Worm (Caenorhabditis elegans) whole organism, young adult: ENCODE data around the gene F46B6.13.

Experiments
- C06A6.2 ChIP-seq: fragments of 200-800 bp; sonication (Bioruptor generic); conservative IDR thresholded peaks from 2 replicates; pipeline ENCODE4 v1.3.6; 2022; ENCODE audit warnings: missing genetic modification characterization, missing compliant biosample characterization
- C17E4.6 ChIP-seq: fragments of 200-800 bp; sonication (Bioruptor generic); IDR thresholded peaks from 2 replicates; pipeline ENCODE4 v1.3.6; 2022; ENCODE audit warnings: missing genetic modification reagents, missing genetic modification characterization, missing compliant biosample characterization
- F10E7.11 ChIP-seq: sonication (generic microtip); optimal IDR thresholded peaks from 2 replicates; lab custom pipeline; 2017; ENCODE audit warnings: mild to moderate bottlenecking, missing genetic modification characterization, moderate library complexity, missing compliant biosample characterization
- F22D6.2 ChIP-seq: sonication (generic microtip); optimal IDR thresholded peaks from 2 replicates; lab custom pipeline; 2016; ENCODE audit warnings: mild to moderate bottlenecking, missing genetic modification characterization, missing compliant biosample characterization
- F37B4.10 ChIP-seq: fragments of 200-800 bp; sonication (Bioruptor generic); IDR thresholded peaks from 2 replicates; pipeline ENCODE4 v1.3.6; 2022; ENCODE audit warnings: missing genetic modification characterization, missing compliant biosample characterization
- F49E8.2 ChIP-seq: sonication (generic microtip); optimal IDR thresholded peaks from 3 replicates; lab custom pipeline; 2017; ENCODE audit warnings: missing genetic modification characterization, mild to moderate bottlenecking, missing compliant biosample characterization, antibody characterized with exemption, moderate library complexity; ENCODE audit not compliant: insufficient read depth
- F55B11.4 ChIP-seq: sonication (generic microtip); optimal IDR thresholded peaks from 2 replicates; lab custom pipeline; 2016; ENCODE audit warnings: missing compliant biosample characterization, missing genetic modification characterization, borderline replicate concordance; ENCODE audit not compliant: insufficient read depth
- F57C9.4 ChIP-seq: sonication (generic microtip); optimal IDR thresholded peaks from 2 replicates; lab custom pipeline; 2017; ENCODE audit warnings: mild to moderate bottlenecking, missing genetic modification characterization, missing compliant biosample characterization
- T26A5.8 ChIP-seq: sonication (generic microtip); optimal IDR thresholded peaks from 2 replicates; lab custom pipeline; 2016; ENCODE audit warnings: missing genetic modification characterization, missing compliant biosample characterization
- ZK185.1 ChIP-seq: sonication (generic microtip); optimal IDR thresholded peaks from 2 replicates; lab custom pipeline; 2016; ENCODE audit warnings: mild to moderate bottlenecking, missing genetic modification characterization, missing compliant biosample characterization; ENCODE audit not compliant: poor library complexity, severe bottlenecking
- akir-1 ChIP-seq: fragments of 200-800 bp; sonication (Bioruptor generic); optimal IDR thresholded peaks from 2 replicates; lab custom pipeline; 2018; ENCODE audit warnings: mild to moderate bottlenecking, missing genetic modification characterization, moderate library complexity, missing compliant biosample characterization
- aptf-2 ChIP-seq: fragments of 200-800 bp; sonication (Bioruptor generic); conservative IDR thresholded peaks from 2 replicates; pipeline ENCODE4 v1.3.6; 2022; ENCODE audit warnings: missing genetic modification reagents, missing genetic modification characterization, missing compliant biosample characterization
- aptf-3 ChIP-seq: fragments of 200-800 bp; sonication (Bioruptor generic); IDR thresholded peaks from 2 replicates; pipeline ENCODE4 v1.3.6; 2022; ENCODE audit warnings: missing genetic modification characterization, missing compliant biosample characterization
- attf-5 ChIP-seq: fragments of 200-800 bp; sonication (Bioruptor generic); optimal IDR thresholded peaks from 2 replicates; lab custom pipeline; 2018; ENCODE audit warnings: mild to moderate bottlenecking, missing genetic modification characterization, missing compliant biosample characterization
- attf-6 ChIP-seq: fragments of 200-800 bp; sonication (Bioruptor generic); IDR thresholded peaks from 2 replicates; pipeline ENCODE4 v1.3.6; 2022; ENCODE audit warnings: missing genetic modification reagents, missing genetic modification characterization, missing compliant biosample characterization
- bed-2 ChIP-seq: fragments of 200-800 bp; sonication (Bioruptor generic); IDR thresholded peaks from 2 replicates; pipeline ENCODE4 v1.3.6; 2022; ENCODE audit warnings: missing genetic modification reagents, missing genetic modification characterization, missing compliant biosample characterization
- cebp-1 ChIP-seq, 2 experiments: fragments of 200-800 bp in 1 of 2; sonication (Bioruptor generic) in 1 of 2; sonication (generic microtip) in 1 of 2; IDR thresholded peaks in 1 of 2; optimal IDR thresholded peaks in 1 of 2; 2 replicates each; pipeline versions ENCODE4 v1.3.6 to Lab custom; 2017 to 2022; ENCODE audit warnings: missing compliant biosample characterization in 2 of 2, missing genetic modification characterization in 2 of 2, mild to moderate bottlenecking in 1 of 2, missing genetic modification reagents in 1 of 2, moderate library complexity in 1 of 2
- cebp-2 ChIP-seq: fragments of 200-800 bp; sonication (Bioruptor generic); IDR thresholded peaks from 2 replicates; pipeline ENCODE4 v1.3.6; 2022; ENCODE audit warnings: missing genetic modification characterization, missing compliant biosample characterization
- ceh-79 ChIP-seq: sonication (generic microtip); optimal IDR thresholded peaks from 2 replicates; lab custom pipeline; 2017; ENCODE audit warnings: mild to moderate bottlenecking, missing genetic modification characterization, missing compliant biosample characterization
- chd-7 ChIP-seq: sonication (generic microtip); optimal IDR thresholded peaks from 2 replicates; lab custom pipeline; 2016; ENCODE audit warnings: mild to moderate bottlenecking, missing genetic modification characterization, moderate library complexity, missing compliant biosample characterization
- dox-1 ChIP-seq: fragments of 200-800 bp; sonication (Bioruptor generic); IDR thresholded peaks from 2 replicates; pipeline ENCODE4 v1.3.6; 2022; ENCODE audit warnings: missing genetic modification reagents, missing genetic modification characterization, missing compliant biosample characterization
- dpff-1 ChIP-seq: sonication (generic microtip); optimal IDR thresholded peaks from 2 replicates; lab custom pipeline; 2017; ENCODE audit warnings: mild to moderate bottlenecking, missing genetic modification characterization, missing compliant biosample characterization
- efl-1 ChIP-seq: fragments of 150-350 bp; optimal IDR thresholded peaks from 2 replicates; lab custom pipeline; 2014; ENCODE audit warnings: missing biosample characterization, missing genetic modification reagents, missing genetic modification characterization
- egrh-3 ChIP-seq: fragments of 200-800 bp; sonication (Bioruptor generic); IDR thresholded peaks from 2 replicates; pipeline ENCODE4 v1.3.6; 2022; ENCODE audit warnings: missing genetic modification reagents, missing genetic modification characterization, missing compliant biosample characterization
- ets-4 ChIP-seq: fragments of 200-800 bp; sonication (Bioruptor generic); optimal IDR thresholded peaks from 2 replicates; lab custom pipeline; 2018; ENCODE audit warnings: mild to moderate bottlenecking, missing genetic modification characterization, missing compliant biosample characterization
- lin-26 ChIP-seq: fragments of 200-800 bp; sonication (Bioruptor generic); IDR thresholded peaks from 2 replicates; pipeline ENCODE4 v1.3.6; 2022; ENCODE audit warnings: missing genetic modification reagents, missing genetic modification characterization, missing compliant biosample characterization
- lin-35 ChIP-seq, 3 experiments: fragments of 150-350 bp in 2 of 3; sonication (generic microtip) in 1 of 3; optimal IDR thresholded peaks; 2 replicates each; lab custom pipeline; 2014 to 2018; ENCODE audit warnings: missing biosample characterization in 3 of 3, missing genetic modification characterization in 3 of 3, missing genetic modification reagents in 3 of 3
- lir-1 ChIP-seq: fragments of 200-800 bp; sonication (Bioruptor generic); conservative IDR thresholded peaks from 2 replicates; pipeline ENCODE4 v1.3.6; 2022; ENCODE audit warnings: missing genetic modification reagents, missing genetic modification characterization, missing compliant biosample characterization
- lsl-1 ChIP-seq: fragments of 200-800 bp; sonication (Bioruptor generic); optimal IDR thresholded peaks from 2 replicates; lab custom pipeline; 2018; ENCODE audit warnings: mild to moderate bottlenecking, missing genetic modification characterization, moderate library complexity, missing compliant biosample characterization
- lsy-27 ChIP-seq: sonication (generic microtip); optimal IDR thresholded peaks from 2 replicates; lab custom pipeline; 2017; ENCODE audit warnings: missing genetic modification characterization, mild to moderate bottlenecking, missing compliant biosample characterization, antibody characterized with exemption, missing genotype, borderline replicate concordance; ENCODE audit not compliant: insufficient read depth
- madf-8 ChIP-seq: fragments of 200-800 bp; sonication (Bioruptor generic); conservative IDR thresholded peaks from 2 replicates; pipeline ENCODE4 v1.3.6; 2022; ENCODE audit warnings: missing genetic modification reagents, missing genetic modification characterization, missing compliant biosample characterization
- mcd-1 ChIP-seq: fragments of 200-800 bp; sonication (Bioruptor generic); IDR thresholded peaks from 2 replicates; pipeline ENCODE4 v1.3.6; 2022; ENCODE audit warnings: missing genetic modification reagents, missing genetic modification characterization, missing compliant biosample characterization
- mes-4 ChIP-seq: sonication (generic microtip); optimal IDR thresholded peaks from 2 replicates; lab custom pipeline; 2016; ENCODE audit warnings: missing genotype, missing genetic modification characterization, missing compliant biosample characterization
- mxl-1 ChIP-seq: sonication (generic microtip); optimal IDR thresholded peaks from 2 replicates; lab custom pipeline; 2016; ENCODE audit warnings: missing genetic modification characterization, missing compliant biosample characterization
- nhr-120 ChIP-seq: fragments of 200-800 bp; sonication (Bioruptor generic); IDR thresholded peaks from 2 replicates; pipeline ENCODE4 v1.3.6; 2022; ENCODE audit warnings: missing genetic modification characterization, missing compliant biosample characterization
- nhr-179 ChIP-seq: sonication (generic microtip); optimal IDR thresholded peaks from 2 replicates; lab custom pipeline; 2016; ENCODE audit warnings: mild to moderate bottlenecking, missing genetic modification characterization, missing compliant biosample characterization
- nhr-80 ChIP-seq: sonication (generic microtip); optimal IDR thresholded peaks from 2 replicates; lab custom pipeline; 2016; ENCODE audit warnings: missing genetic modification characterization, missing compliant biosample characterization
- pbrm-1 ChIP-seq: fragments of 200-800 bp; sonication (Bioruptor generic); IDR thresholded peaks from 2 replicates; pipeline ENCODE4 v1.3.6; 2022; ENCODE audit warnings: missing genetic modification reagents, missing genetic modification characterization, missing compliant biosample characterization
- repo-1 ChIP-seq: sonication (generic microtip); optimal IDR thresholded peaks from 2 replicates; lab custom pipeline; 2017; ENCODE audit warnings: mild to moderate bottlenecking, missing genetic modification characterization, missing compliant biosample characterization
- snpc-1.1 ChIP-seq: sonication (generic microtip); optimal IDR thresholded peaks from 2 replicates; lab custom pipeline; 2017; ENCODE audit warnings: missing genetic modification characterization, mild to moderate bottlenecking, missing compliant biosample characterization, antibody characterized with exemption, moderate library complexity, missing genotype, missing genetic modification reagents; ENCODE audit not compliant: insufficient read depth
- snpc-1.3 ChIP-seq: sonication (generic microtip); optimal IDR thresholded peaks from 2 replicates; lab custom pipeline; 2017; ENCODE audit warnings: missing genetic modification characterization, mild to moderate bottlenecking, missing compliant biosample characterization, antibody characterized with exemption, moderate library complexity, missing genotype, missing genetic modification reagents; ENCODE audit not compliant: insufficient read depth
- tbp1 ChIP-seq: fragments of 200-800 bp; sonication (Bioruptor generic); optimal IDR thresholded peaks from 2 replicates; lab custom pipeline; 2018; ENCODE audit warnings: mild to moderate bottlenecking, missing genetic modification characterization, missing compliant biosample characterization
- tbx-9 ChIP-seq: sonication (generic microtip); optimal IDR thresholded peaks from 2 replicates; lab custom pipeline; 2016; ENCODE audit warnings: borderline replicate concordance, missing genetic modification characterization, inconsistent platforms, missing compliant biosample characterization
- zim-3 ChIP-seq: sonication (generic microtip); optimal IDR thresholded peaks from 2 replicates; lab custom pipeline; 2017; ENCODE audit warnings: mild to moderate bottlenecking, missing genetic modification characterization, moderate library complexity, missing compliant biosample characterization
- ztf-22 ChIP-seq: fragments of 200-800 bp; sonication (Bioruptor generic); optimal IDR thresholded peaks from 2 replicates; lab custom pipeline; 2018; ENCODE audit warnings: mild to moderate bottlenecking, missing genetic modification characterization, moderate library complexity, missing compliant biosample characterization
- ztf-26 ChIP-seq: sonication (generic microtip); optimal IDR thresholded peaks from 2 replicates; lab custom pipeline; 2017; ENCODE audit warnings: missing genetic modification characterization, missing compliant biosample characterization

F46B6.13 gene

DNA sequence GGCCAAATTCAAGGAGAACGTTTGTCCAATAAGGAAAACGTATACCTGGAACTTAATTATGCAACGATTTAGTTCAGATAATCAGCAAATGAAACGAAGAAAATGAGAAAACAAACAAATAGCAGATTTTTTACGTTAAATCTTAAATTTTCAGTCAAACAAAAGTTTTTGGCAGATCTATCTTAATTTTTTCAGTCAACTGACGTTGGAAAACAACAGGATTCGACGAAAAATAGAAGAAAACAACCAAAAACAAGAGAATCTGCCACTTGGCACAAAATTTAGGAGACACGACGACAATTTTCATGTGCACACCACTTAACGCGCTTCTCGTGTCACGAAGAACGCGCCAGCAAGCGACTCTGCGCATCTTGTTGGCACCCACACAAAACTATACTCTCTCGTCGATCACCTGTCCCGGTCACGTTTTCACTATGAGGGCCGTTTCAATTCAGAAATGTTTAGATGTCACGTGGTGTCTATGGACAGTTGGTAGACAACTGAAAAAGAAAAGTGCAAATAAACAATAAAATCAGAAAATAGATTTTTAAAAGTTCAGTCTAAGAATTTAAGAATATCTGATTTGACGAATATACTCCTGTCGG is 9.2 kb downstream of the F46B6.13 start, which contains the start of gene ztf-7 (continued):
- TF ChIP-seq lsy-27 (tag; lab: Kevin White, UChicago) (no peak), akir-1 (GFP tag; lab: Kevin White, UChicago) (peak; percentile 15), tbp1 (GFP tag; lab: Kevin White, UChicago) (peak; percentile 73), aptf-3 (GFP tag; lab: Robert Waterston, UW) (no peak), attf-5 (GFP tag; lab: Kevin White, UChicago) (peak; percentile 97), madf-8 (GFP tag; lab: Robert Waterston, UW) (no peak), ZK185.1 (tag; lab: Kevin White, UChicago) (peak; percentile 78), mcd-1 (GFP tag; lab: Robert Waterston, UW) (peak; percentile 92), F55B11.4 (no peak), ztf-22 (GFP tag; lab: Kevin White, UChicago) (peak; percentile 95), nhr-80 (peak; percentile 99), ztf-26 (tag; lab: Kevin White, UChicago) (peak; percentile 97), repo-1 (tag; lab: Kevin White, UChicago) (peak; percentile 96), F10E7.11 (no peak), bed-2 (no peak), nhr-120 (GFP tag; lab: Robert Waterston, UW) (no peak), lir-1 (peak; percentile 89), T26A5.8 (tag; lab: Kevin White, UChicago) (no peak), ceh-79 (tag; lab: Kevin White, UChicago) (peak; percentile 32), lin-26 (no peak), ets-4 (peak; percentile 86), mxl-1 (no peak), mes-4 (tag; lab: Kevin White, UChicago) (no peak), C06A6.2 (GFP tag; lab: Robert Waterston, UW) (peak; percentile 93), snpc-1.3 (tag; lab: Kevin White, UChicago) (no peak), aptf-2 (GFP tag; lab: Robert Waterston, UW) (0 out of 2 replicates have a peak, but pooled peaks have one; percentile 20), efl-1 (GFP tag; lab: Kevin White, UChicago) (peak; percentile 36), F22D6.2 (tag; lab: Kevin White, UChicago) (peak; percentile 87), tbx-9 (tag; lab: Kevin White, UChicago) (no peak), chd-7 (tag; lab: Kevin White, UChicago) (peak; percentile 90), dpff-1 (tag; lab: Kevin White, UChicago) (no peak), attf-6 (0 out of 2 replicates have a peak, but pooled peaks have one; percentile 11), dox-1 (GFP tag; lab: Robert Waterston, UW) (peak; percentile 98), cebp-1 (GFP tag; IDR thresholded peaks at IDR 0.05; lab: Robert Waterston, UW) (peak; percentile 75), cebp-1 (tag; optimal IDR thresholded peaks at IDR 0.05; lab: Kevin White, UChicago) (peak; percentile 96), F37B4.10 (GFP tag; lab: Robert Waterston, UW) (0 out of 2 replicates have a peak, but pooled peaks have one; percentile 78), snpc-1.1 (tag; lab: Kevin White, UChicago) (no peak), F49E8.2 (peak; percentile 3), pbrm-1 (GFP tag; lab: Robert Waterston, UW) (peak; percentile 97), lsl-1 (GFP tag; lab: Kevin White, UChicago) (peak; percentile 68), C17E4.6 (peak; percentile 54; the same call in 1 of the 2 replicates), nhr-179 (no peak), egrh-3 (GFP tag; lab: Robert Waterston, UW) (no peak), F57C9.4 (tag; lab: Kevin White, UChicago) (no peak), lin-35 (GFP tag; optimal IDR thresholded peaks at IDR 0.05; lab: Kevin White, UChicago) (peak in 1 of 3 experiments; percentile 87), zim-3 (no peak), cebp-2 (GFP tag; lab: Robert Waterston, UW) (peak; percentile 65; the same call in 1 of the 2 replicates)
